Worm (Caenorhabditis elegans) whole organism, young adult: ENCODE data around the gene ncr-1.

Experiments used
- B0019.2 ChIP-seq: fragments of 200-800 bp; sonication (Bioruptor generic); conservative IDR thresholded peaks from 2 replicates; pipeline ENCODE4 v1.3.6; 2022; ENCODE audit warnings: missing genetic modification reagents, missing genetic modification characterization, missing compliant biosample characterization
- F10E7.11 ChIP-seq: sonication (generic microtip); optimal IDR thresholded peaks from 2 replicates; lab custom pipeline; 2017; ENCODE audit warnings: mild to moderate bottlenecking, missing genetic modification characterization, moderate library complexity, missing compliant biosample characterization
- F22D6.2 ChIP-seq: sonication (generic microtip); optimal IDR thresholded peaks from 2 replicates; lab custom pipeline; 2016; ENCODE audit warnings: mild to moderate bottlenecking, missing genetic modification characterization, missing compliant biosample characterization
- F23B12.7 ChIP-seq: sonication (generic microtip); optimal IDR thresholded peaks from 2 replicates; lab custom pipeline; 2017; ENCODE audit warnings: missing genetic modification characterization, mild to moderate bottlenecking, missing compliant biosample characterization, antibody characterized with exemption, moderate library complexity; ENCODE audit not compliant: insufficient read depth
- F55B11.4 ChIP-seq: sonication (generic microtip); optimal IDR thresholded peaks from 2 replicates; lab custom pipeline; 2016; ENCODE audit warnings: missing compliant biosample characterization, missing genetic modification characterization, borderline replicate concordance; ENCODE audit not compliant: insufficient read depth
- F57A8.1 ChIP-seq: fragments of 200-800 bp; sonication (Bioruptor generic); optimal IDR thresholded peaks from 2 replicates; lab custom pipeline; 2018; ENCODE audit warnings: mild to moderate bottlenecking, missing genetic modification characterization, moderate library complexity, missing compliant biosample characterization
- F57C9.4 ChIP-seq: sonication (generic microtip); optimal IDR thresholded peaks from 2 replicates; lab custom pipeline; 2017; ENCODE audit warnings: mild to moderate bottlenecking, missing genetic modification characterization, missing compliant biosample characterization
- K12H6.12 ChIP-seq: fragments of 200-800 bp; sonication (Bioruptor generic); optimal IDR thresholded peaks from 2 replicates; lab custom pipeline; 2018; ENCODE audit warnings: mild to moderate bottlenecking, missing genetic modification characterization, missing compliant biosample characterization
- T26A5.8 ChIP-seq: sonication (generic microtip); optimal IDR thresholded peaks from 2 replicates; lab custom pipeline; 2016; ENCODE audit warnings: missing genetic modification characterization, missing compliant biosample characterization
- Y53F4B.3 ChIP-seq: fragments of 200-800 bp; sonication (Bioruptor generic); IDR thresholded peaks from 2 replicates; pipeline ENCODE4 v1.3.6; 2022; ENCODE audit warnings: missing genetic modification reagents, missing genetic modification characterization, missing compliant biosample characterization
- Y67H2A.10 ChIP-seq: fragments of 200-800 bp; sonication (Bioruptor generic); conservative IDR thresholded peaks from 2 replicates; pipeline ENCODE4 v1.3.6; 2022; ENCODE audit warnings: missing genetic modification reagents, missing genetic modification characterization, missing compliant biosample characterization
- Y79H2A.3 ChIP-seq: fragments of 200-800 bp; sonication (Bioruptor generic); conservative IDR thresholded peaks from 2 replicates; pipeline ENCODE4 v1.3.6; 2022; ENCODE audit warnings: missing genetic modification reagents, missing genetic modification characterization, missing compliant biosample characterization
- Y95B8A.8 ChIP-seq: fragments of 200-800 bp; sonication (Bioruptor generic); IDR thresholded peaks from 2 replicates; pipeline ENCODE4 v1.3.6; 2022; ENCODE audit warnings: missing genetic modification reagents, missing genetic modification characterization, missing compliant biosample characterization
- akir-1 ChIP-seq: fragments of 200-800 bp; sonication (Bioruptor generic); optimal IDR thresholded peaks from 2 replicates; lab custom pipeline; 2018; ENCODE audit warnings: mild to moderate bottlenecking, missing genetic modification characterization, moderate library complexity, missing compliant biosample characterization
- atf-7 ChIP-seq: sonication (generic microtip); optimal IDR thresholded peaks from 2 replicates; lab custom pipeline; 2017; ENCODE audit warnings: mild to moderate bottlenecking, missing genetic modification characterization, missing compliant biosample characterization
- athp-1 ChIP-seq: sonication (generic microtip); optimal IDR thresholded peaks from 2 replicates; lab custom pipeline; 2017; ENCODE audit warnings: mild to moderate bottlenecking, missing genetic modification characterization, missing compliant biosample characterization
- ccch-3 ChIP-seq: fragments of 200-800 bp; sonication (Bioruptor generic); optimal IDR thresholded peaks from 2 replicates; lab custom pipeline; 2018; ENCODE audit warnings: mild to moderate bottlenecking, missing genetic modification characterization, missing compliant biosample characterization
- cebp-2 ChIP-seq: fragments of 200-800 bp; sonication (Bioruptor generic); IDR thresholded peaks from 2 replicates; pipeline ENCODE4 v1.3.6; 2022; ENCODE audit warnings: missing genetic modification characterization, missing compliant biosample characterization
- ceh-27 ChIP-seq: fragments of 200-800 bp; sonication (Bioruptor generic); optimal IDR thresholded peaks from 2 replicates; lab custom pipeline; 2018; ENCODE audit warnings: mild to moderate bottlenecking, missing genetic modification characterization, moderate library complexity, missing compliant biosample characterization
- ceh-58 ChIP-seq: fragments of 200-800 bp; sonication (Bioruptor generic); IDR thresholded peaks from 2 replicates; pipeline ENCODE4 v1.3.6; 2022; ENCODE audit warnings: missing genetic modification characterization, missing compliant biosample characterization
- die-1 ChIP-seq: sonication (generic microtip); optimal IDR thresholded peaks from 2 replicates; lab custom pipeline; 2016; ENCODE audit warnings: missing genotype, mild to moderate bottlenecking, missing genetic modification characterization, missing compliant biosample characterization
- dox-1 ChIP-seq: fragments of 200-800 bp; sonication (Bioruptor generic); IDR thresholded peaks from 2 replicates; pipeline ENCODE4 v1.3.6; 2022; ENCODE audit warnings: missing genetic modification reagents, missing genetic modification characterization, missing compliant biosample characterization
- dpff-1 ChIP-seq: sonication (generic microtip); optimal IDR thresholded peaks from 2 replicates; lab custom pipeline; 2017; ENCODE audit warnings: mild to moderate bottlenecking, missing genetic modification characterization, missing compliant biosample characterization
- efl-1 ChIP-seq: fragments of 150-350 bp; optimal IDR thresholded peaks from 2 replicates; lab custom pipeline; 2014; ENCODE audit warnings: missing biosample characterization, missing genetic modification reagents, missing genetic modification characterization
- egl-44 ChIP-seq: fragments of 200-800 bp; sonication (Bioruptor generic); IDR thresholded peaks from 2 replicates; pipeline ENCODE4 v1.3.6; 2022; ENCODE audit warnings: missing genetic modification reagents, missing genetic modification characterization, missing compliant biosample characterization
- fkh-3 ChIP-seq: sonication (generic microtip); optimal IDR thresholded peaks from 2 replicates; lab custom pipeline; 2016; ENCODE audit warnings: mild to moderate bottlenecking, missing genetic modification characterization, missing compliant biosample characterization
- hmg-1.2 ChIP-seq: fragments of 200-800 bp; sonication (Bioruptor generic); IDR thresholded peaks from 2 replicates; pipeline ENCODE4 v1.3.6; 2022; ENCODE audit warnings: missing genetic modification reagents, missing genetic modification characterization, missing compliant biosample characterization
- hmg-20 ChIP-seq: fragments of 200-800 bp; sonication (Bioruptor generic); IDR thresholded peaks from 2 replicates; pipeline ENCODE4 v1.3.6; 2022; ENCODE audit warnings: missing genetic modification reagents, missing genetic modification characterization, missing compliant biosample characterization
- hrde-1 ChIP-seq: sonication (generic microtip); optimal IDR thresholded peaks from 2 replicates; lab custom pipeline; 2016; ENCODE audit warnings: missing genetic modification characterization, mild to moderate bottlenecking, missing compliant biosample characterization, moderate library complexity, missing genotype, missing genetic modification reagents, borderline replicate concordance
- lin-26 ChIP-seq: fragments of 200-800 bp; sonication (Bioruptor generic); IDR thresholded peaks from 2 replicates; pipeline ENCODE4 v1.3.6; 2022; ENCODE audit warnings: missing genetic modification reagents, missing genetic modification characterization, missing compliant biosample characterization
- lin-40 ChIP-seq: sonication (generic microtip); optimal IDR thresholded peaks from 2 replicates; lab custom pipeline; 2016; ENCODE audit warnings: missing genetic modification characterization, mild to moderate bottlenecking, missing compliant biosample characterization, missing genotype, missing genetic modification reagents
- madf-3 ChIP-seq: fragments of 200-800 bp; sonication (Bioruptor generic); IDR thresholded peaks from 2 replicates; pipeline ENCODE4 v1.3.6; 2022; ENCODE audit warnings: missing genetic modification reagents, missing genetic modification characterization, missing compliant biosample characterization
- mes-4 ChIP-seq: sonication (generic microtip); optimal IDR thresholded peaks from 2 replicates; lab custom pipeline; 2016; ENCODE audit warnings: missing genotype, missing genetic modification characterization, missing compliant biosample characterization
- nfya-1 ChIP-seq: sonication (generic microtip); optimal IDR thresholded peaks from 2 replicates; lab custom pipeline; 2017; ENCODE audit warnings: antibody characterized with exemption, missing compliant biosample characterization, missing genetic modification characterization, borderline replicate concordance; ENCODE audit not compliant: insufficient read depth
- nhr-90 ChIP-seq: sonication (generic microtip); optimal IDR thresholded peaks from 2 replicates; lab custom pipeline; 2016; ENCODE audit warnings: missing genotype, mild to moderate bottlenecking, missing genetic modification characterization, missing compliant biosample characterization
- rec-8 ChIP-seq, 2 experiments: sonication (generic microtip); optimal IDR thresholded peaks; 2 replicates each; lab custom pipeline; 2016; ENCODE audit warnings: mild to moderate bottlenecking in 2 of 2, missing genetic modification characterization in 2 of 2, missing genetic modification reagents in 2 of 2, missing genotype in 2 of 2, missing biosample characterization in 1 of 2, missing compliant biosample characterization in 1 of 2, moderate library complexity in 1 of 2
- sea-2 ChIP-seq: fragments of 200-800 bp; sonication (Bioruptor generic); IDR thresholded peaks from 2 replicates; pipeline ENCODE4 v1.3.6; 2022; ENCODE audit warnings: missing genetic modification characterization, missing compliant biosample characterization
- snpc-3.4 ChIP-seq: sonication (generic microtip); optimal IDR thresholded peaks from 2 replicates; lab custom pipeline; 2017; ENCODE audit warnings: missing genetic modification characterization, mild to moderate bottlenecking, missing compliant biosample characterization, antibody characterized with exemption, moderate library complexity, missing genotype, missing genetic modification reagents
- tbp1 ChIP-seq: fragments of 200-800 bp; sonication (Bioruptor generic); optimal IDR thresholded peaks from 2 replicates; lab custom pipeline; 2018; ENCODE audit warnings: mild to moderate bottlenecking, missing genetic modification characterization, missing compliant biosample characterization
- tbx-9 ChIP-seq: sonication (generic microtip); optimal IDR thresholded peaks from 2 replicates; lab custom pipeline; 2016; ENCODE audit warnings: borderline replicate concordance, missing genetic modification characterization, inconsistent platforms, missing compliant biosample characterization
- tlf-1 ChIP-seq: fragments of 200-800 bp; sonication (Bioruptor generic); optimal IDR thresholded peaks from 2 replicates; lab custom pipeline; 2018; ENCODE audit warnings: mild to moderate bottlenecking, missing genetic modification characterization, missing compliant biosample characterization
- unc-130 ChIP-seq: sonication (generic microtip); optimal IDR thresholded peaks from 2 replicates; lab custom pipeline; 2016; ENCODE audit warnings: missing genetic modification reagents, missing genetic modification characterization, missing compliant biosample characterization
- unc-62 ChIP-seq: fragments of 150-350 bp; optimal IDR thresholded peaks from 2 replicates; lab custom pipeline; 2014; ENCODE audit warnings: missing biosample characterization, missing genetic modification reagents, missing genetic modification characterization
- zim-3 ChIP-seq: sonication (generic microtip); optimal IDR thresholded peaks from 2 replicates; lab custom pipeline; 2017; ENCODE audit warnings: mild to moderate bottlenecking, missing genetic modification characterization, moderate library complexity, missing compliant biosample characterization
- ztf-18 ChIP-seq: sonication (generic microtip); optimal IDR thresholded peaks from 2 replicates; lab custom pipeline; 2016; ENCODE audit warnings: missing genotype, mild to moderate bottlenecking, missing genetic modification characterization, missing compliant biosample characterization
- ztf-25 ChIP-seq: fragments of 200-800 bp; sonication (Bioruptor generic); IDR thresholded peaks from 2 replicates; pipeline ENCODE4 v1.3.6; 2022; ENCODE audit warnings: missing genetic modification reagents, missing genetic modification characterization, missing compliant biosample characterization
- ztf-26 ChIP-seq: sonication (generic microtip); optimal IDR thresholded peaks from 2 replicates; lab custom pipeline; 2017; ENCODE audit warnings: missing genetic modification characterization, missing compliant biosample characterization
- ztf-3 ChIP-seq: fragments of 200-800 bp; sonication (Bioruptor generic); optimal IDR thresholded peaks from 2 replicates; lab custom pipeline; 2018; ENCODE audit warnings: mild to moderate bottlenecking, missing genetic modification characterization, missing compliant biosample characterization
- ztf-6 ChIP-seq: fragments of 200-800 bp; sonication (Bioruptor generic); IDR thresholded peaks from 2 replicates; pipeline ENCODE4 v1.3.6; 2022; ENCODE audit warnings: missing genetic modification reagents, missing genetic modification characterization, missing compliant biosample characterization

Gene ncr-1

ce11 chrX:4469297-4469816, 19.3 kb downstream of the ncr-1 start, which contains the start of gene asb-2:
asb-2 (plus strand) TSS chrX:4469766.
- TF ChIP-seq Y53F4B.3 (GFP tag; lab: Robert Waterston, UW) (no peak), lin-26 (GFP tag; lab: Robert Waterston, UW) (no peak), egl-44 (GFP tag; lab: Robert Waterston, UW) (no peak), F10E7.11 (tag; lab: Kevin White, UChicago) (no peak), F55B11.4 (tag; lab: Kevin White, UChicago) (no peak), Y95B8A.8 (GFP tag; lab: Robert Waterston, UW) (no peak), dpff-1 (tag; lab: Kevin White, UChicago) (no peak), tbp1 (GFP tag; lab: Kevin White, UChicago) (peak; percentile 46), B0019.2 (GFP tag; lab: Robert Waterston, UW) (no peak), hrde-1 (tag; lab: Kevin White, UChicago) (no peak), ztf-26 (tag; lab: Kevin White, UChicago) (no peak), ztf-18 (tag; lab: Kevin White, UChicago) (peak; percentile 19), F23B12.7 (tag; lab: Kevin White, UChicago) (peak; percentile 55), die-1 (no peak), nfya-1 (tag; lab: Kevin White, UChicago) (no peak), unc-130 (no peak), madf-3 (GFP tag; lab: Robert Waterston, UW) (no peak), F57C9.4 (tag; lab: Kevin White, UChicago) (no peak), atf-7 (no peak), cebp-2 (GFP tag; lab: Robert Waterston, UW) (no peak), tbx-9 (tag; lab: Kevin White, UChicago) (no peak), F57A8.1 (GFP tag; lab: Kevin White, UChicago) (no peak), akir-1 (GFP tag; lab: Kevin White, UChicago) (no peak), Y67H2A.10 (no peak), F22D6.2 (tag; lab: Kevin White, UChicago) (no peak), ztf-3 (GFP tag; lab: Kevin White, UChicago) (no peak), unc-62 (GFP tag; lab: Kevin White, UChicago) (peak; percentile 30), ceh-27 (GFP tag; lab: Kevin White, UChicago) (peak; percentile 52), fkh-3 (tag; lab: Kevin White, UChicago) (no peak), ccch-3 (GFP tag; lab: Kevin White, UChicago) (no peak), efl-1 (no peak), T26A5.8 (no peak), hmg-20 (GFP tag; lab: Robert Waterston, UW) (no peak), nhr-90 (tag; lab: Kevin White, UChicago) (no peak), ceh-58 (GFP tag; lab: Robert Waterston, UW) (no peak), lin-40 (tag; lab: Kevin White, UChicago) (peak; percentile 75), K12H6.12 (tag; lab: Kevin White, UChicago) (peak; percentile 46), ztf-25 (GFP tag; lab: Robert Waterston, UW) (no peak), hmg-1.2 (GFP tag; lab: Robert Waterston, UW) (peak; percentile 69), Y79H2A.3 (no peak), dox-1 (no peak), tlf-1 (no peak), ztf-6 (GFP tag; lab: Robert Waterston, UW) (no peak), sea-2 (GFP tag; lab: Robert Waterston, UW) (no peak), zim-3 (tag; lab: Kevin White, UChicago) (no peak), snpc-3.4 (tag; lab: Kevin White, UChicago) (no peak), athp-1 (tag; lab: Kevin White, UChicago) (no peak), rec-8 (tag; optimal IDR thresholded peaks at IDR 0.05; lab: Kevin White, UChicago) (no peak), mes-4 (tag; lab: Kevin White, UChicago) (no peak)
